Fruit fly (Drosophila melanogaster) whole organism, embryonic: ENCODE results near the gene SIFaR.

Experiments used
- Atf3 ChIP-seq: fragments of 200-800 bp; sonication (Bioruptor generic); optimal IDR thresholded peaks from 3 replicates; lab custom pipeline; 2016; ENCODE audit warnings: missing biosample characterization, missing genetic modification characterization
- CG16779 ChIP-seq: fragments of 200-800 bp; sonication (Bioruptor generic); IDR thresholded peaks from 2 replicates; pipeline ENCODE4 v1.3.6; 2022; ENCODE audit warnings: missing biosample characterization, missing genetic modification characterization
- D19B ChIP-seq: fragments of 200-800 bp; sonication (Bioruptor generic); optimal IDR thresholded peaks from 2 replicates; lab custom pipeline; 2017; ENCODE audit warnings: missing biosample characterization, mild to moderate bottlenecking, missing genetic modification characterization
- Ets97D ChIP-seq: fragments of 200-800 bp; sonication (Bioruptor generic); optimal IDR thresholded peaks from 3 replicates; lab custom pipeline; 2016; ENCODE audit warnings: missing biosample characterization, missing genetic modification characterization
- Ravus ChIP-seq: fragments of 200-800 bp; sonication (Bioruptor generic); IDR thresholded peaks from 2 replicates; pipeline ENCODE4 v1.3.6; 2022; ENCODE audit warnings: missing biosample characterization, missing genetic modification characterization

DNA sequence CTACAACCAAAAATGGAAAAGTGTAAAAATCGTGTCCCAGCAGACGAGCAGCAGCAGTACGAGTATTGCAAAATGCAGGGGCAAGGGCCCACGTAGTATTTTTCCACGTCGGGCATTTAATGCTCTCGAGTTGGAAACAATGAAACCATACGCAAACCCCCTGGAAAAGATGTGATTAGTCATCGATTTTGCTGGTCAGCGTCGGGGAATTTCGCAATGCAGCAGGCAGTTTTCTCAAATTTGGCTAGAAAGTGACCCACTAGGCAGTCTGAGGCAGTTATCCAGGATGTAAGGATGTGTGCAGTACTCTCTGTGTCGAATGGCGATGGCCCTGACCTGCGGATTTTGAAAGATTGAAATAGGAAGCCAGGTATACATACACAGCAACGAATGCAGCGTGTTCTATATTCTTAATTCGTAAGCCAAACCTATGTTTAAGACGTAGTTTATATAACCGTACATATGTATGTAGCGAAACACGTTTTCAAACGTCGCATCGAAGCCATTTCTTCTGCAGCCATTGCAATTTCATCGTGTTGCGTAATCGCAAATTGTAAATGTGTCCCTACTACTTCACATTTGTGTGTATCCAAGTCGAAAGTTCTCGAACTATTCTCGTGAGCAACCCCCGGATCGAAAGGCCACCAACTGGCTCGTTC is 3.1 kb upstream of the SIFaR start:
- TF ChIP-seq Atf3 (no peak), CG16779 (GFP tag; lab: Robert Waterston, UW) (no peak), D19B (no peak), Ets97D (GFP tag; lab: Kevin White, UChicago) (no peak), Ravus (GFP tag; lab: Robert Waterston, UW) (no peak)
